Fruit fly (Drosophila melanogaster): Measurements from ENCODE around the gene CG16956.
"Not testable (repeated sequence)": the region's sequence is repeated elsewhere in the genome, so short reads cannot be mapped to it uniquely, and the experiment has no call there.

Gene CG16956

DNA sequence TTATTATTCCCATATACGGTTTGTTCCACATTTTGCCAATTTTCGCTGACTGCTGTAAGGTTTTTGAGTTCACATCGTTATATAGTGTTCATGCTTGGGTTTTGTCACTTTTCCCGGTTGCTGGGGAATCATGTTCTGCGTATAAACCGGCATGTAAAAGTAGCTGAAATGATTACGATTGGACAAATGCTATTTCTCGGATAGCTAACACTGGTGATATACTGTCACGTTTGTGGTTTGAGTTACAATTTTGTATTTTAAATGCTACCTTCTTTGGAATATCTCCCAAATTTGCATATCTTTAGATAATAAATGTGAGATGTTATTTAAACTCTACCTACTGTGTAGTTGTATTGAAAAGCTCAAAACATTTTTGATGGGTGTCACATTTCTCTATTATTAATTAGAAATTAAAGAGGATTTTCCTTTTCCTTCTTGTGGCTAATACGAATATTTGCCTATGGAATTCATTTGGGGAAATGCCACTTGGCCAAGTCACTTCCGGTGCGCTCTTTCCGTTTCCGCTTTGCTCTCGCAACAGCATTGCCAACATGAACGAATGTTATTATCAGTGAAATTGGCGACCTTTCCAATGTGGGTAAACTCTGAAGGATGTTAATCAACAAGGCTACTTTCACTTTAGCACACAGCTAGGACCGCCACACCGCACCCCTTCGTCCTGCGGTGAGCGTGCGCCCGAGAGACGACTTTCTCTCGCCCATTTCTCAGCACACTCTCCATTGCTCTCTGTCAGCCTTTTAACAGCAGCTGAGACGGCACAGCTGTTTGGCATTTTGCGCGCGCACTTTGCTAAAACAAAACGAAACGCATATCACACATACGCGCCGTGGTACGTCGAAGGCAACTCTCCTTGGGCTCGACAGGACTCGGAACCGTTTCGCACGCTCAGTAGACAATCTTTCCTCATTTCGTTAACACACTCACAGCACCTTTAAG lies at the start of gene CG16956, which contains the start of the genes CG42784 and CG43850:
CG16956 (minus strand) TSS at position 51 of the 957 bp plus-strand sequence.
CG42784 (plus strand) TSS at position 907 of the 957 bp plus-strand sequence.
CG43850 (plus strand) TSS at position 907 of the 957 bp plus-strand sequence.
- no peak for TF ChIP-seq CG17801 (GFP tag; optimal IDR thresholded peaks at IDR 0.05; ENCODE audit: partially characterized antibody)

DNA sequence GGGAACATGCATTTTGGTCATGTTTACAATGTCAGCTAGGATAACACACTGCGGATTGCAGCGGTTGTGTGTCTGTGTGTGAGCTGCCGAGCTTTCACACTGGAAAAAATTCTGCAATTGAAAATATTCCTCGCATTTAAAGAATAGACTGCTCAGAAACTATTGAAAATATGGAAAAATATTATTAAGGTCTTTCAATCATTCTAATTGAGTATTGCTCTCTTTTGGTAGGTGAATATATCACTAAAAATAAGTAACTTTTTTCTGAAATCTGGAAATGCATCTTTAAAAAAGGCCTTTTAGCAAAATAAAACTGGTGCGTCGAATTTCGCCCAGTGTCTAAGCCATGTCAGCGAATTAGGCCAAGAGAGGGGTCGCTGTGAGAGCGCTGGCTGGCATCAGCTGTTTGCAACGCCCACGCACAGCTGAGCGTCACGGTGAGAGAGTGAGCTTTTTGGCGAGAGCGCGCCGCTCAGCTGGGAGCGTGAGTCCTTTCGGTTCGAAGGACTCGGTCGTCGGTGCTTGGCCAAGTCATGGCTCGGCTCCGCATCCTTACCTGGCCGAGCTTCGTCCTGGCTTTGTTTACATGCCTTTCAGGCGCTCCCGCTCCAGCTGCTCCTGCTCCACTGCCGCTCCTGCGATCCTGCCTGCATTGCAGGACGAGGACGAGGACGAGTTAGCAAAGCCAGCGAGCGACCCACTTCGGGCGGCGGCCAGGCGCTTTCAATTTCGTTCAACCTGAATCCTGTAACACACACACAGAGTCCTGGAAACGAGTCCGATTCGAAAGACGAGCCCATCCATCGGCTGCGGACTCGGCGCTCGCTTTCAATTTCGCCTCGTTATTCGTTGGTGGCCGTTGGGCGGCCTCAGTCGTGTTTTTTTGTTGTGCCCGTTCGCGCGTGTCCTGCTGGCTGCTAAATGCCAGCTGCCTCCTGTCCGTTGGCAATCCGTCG lies 46.8 kb upstream of the CG16956 start, which contains the start of gene CG46308:
CG46308 (plus strand) TSS at position 864 of the 956 bp plus-strand sequence.
- TF ChIP-seq CG17801 (GFP tag; optimal IDR thresholded peaks at IDR 0.05; ENCODE audit: partially characterized antibody) = no peak

DNA sequence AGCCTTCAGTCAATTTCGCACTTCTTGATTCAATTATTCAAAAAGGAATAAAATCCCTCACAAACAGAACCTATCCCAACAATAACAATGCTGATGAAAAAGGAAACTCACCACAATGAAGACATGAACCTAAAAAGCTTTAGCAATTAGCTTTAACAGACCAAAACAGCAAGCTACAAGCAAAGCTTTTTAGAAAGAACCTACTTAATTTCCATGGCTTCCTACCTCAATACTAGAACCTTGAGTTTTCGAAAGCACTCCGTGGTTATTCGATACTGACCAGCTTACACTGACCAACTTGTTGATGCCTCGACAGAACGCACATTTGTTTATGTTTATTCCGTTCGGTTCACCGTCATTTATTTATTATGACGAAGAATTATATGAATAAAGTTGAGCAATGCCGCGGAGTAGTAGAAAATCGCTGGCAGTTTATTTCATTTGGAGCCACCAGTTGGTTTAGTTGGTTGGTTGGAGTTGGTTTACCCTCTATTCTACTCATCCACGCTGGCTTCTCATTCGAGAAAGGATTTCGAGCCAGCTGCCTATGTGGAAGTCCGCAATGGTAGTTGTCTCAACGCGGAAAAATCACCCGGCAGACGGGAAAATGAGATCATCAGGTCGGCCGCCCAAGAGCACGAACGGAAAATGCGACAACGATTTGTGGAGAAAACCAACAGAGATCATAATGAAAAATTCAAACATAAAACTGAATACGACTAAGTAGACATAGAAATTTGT lies 44.8 kb upstream of the CG16956 start, which contains the start of gene CG42810:
CG42810 (plus strand) TSS at position 691 of the 741 bp plus-strand sequence.
- TF ChIP-seq CG17801 (GFP tag; optimal IDR thresholded peaks at IDR 0.05; ENCODE audit: partially characterized antibody) = no peak

DNA sequence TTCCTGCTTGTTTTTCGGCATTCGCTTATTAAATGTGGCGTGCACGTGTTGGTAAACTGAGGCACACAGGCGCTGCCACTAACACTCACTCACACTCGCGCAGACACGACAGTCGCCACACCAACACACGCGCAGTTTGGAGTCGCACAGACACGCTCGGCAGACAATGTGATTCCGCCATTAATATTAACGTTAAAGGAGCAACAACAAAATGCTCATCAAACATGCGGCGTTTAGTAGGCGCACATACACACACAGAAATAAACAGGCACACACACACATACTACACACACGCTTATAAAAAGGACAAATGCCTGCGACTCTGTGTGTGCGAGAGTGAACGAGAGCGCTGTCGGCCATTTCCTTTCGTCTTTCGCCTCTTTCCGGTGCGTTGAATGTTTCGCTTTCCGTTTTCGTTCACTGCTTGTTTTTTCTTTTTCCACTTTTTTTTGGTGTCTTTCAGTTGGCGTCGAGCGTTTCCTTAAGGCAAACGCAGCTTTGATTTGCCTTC lies 42.7 kb upstream of the CG16956 start, which contains the start of gene CG42809:
CG42809 (plus strand) TSS at position 461 of the 511 bp plus-strand sequence.
- no peak for TF ChIP-seq CG17801 (GFP tag; optimal IDR thresholded peaks at IDR 0.05; ENCODE audit: partially characterized antibody)

DNA sequence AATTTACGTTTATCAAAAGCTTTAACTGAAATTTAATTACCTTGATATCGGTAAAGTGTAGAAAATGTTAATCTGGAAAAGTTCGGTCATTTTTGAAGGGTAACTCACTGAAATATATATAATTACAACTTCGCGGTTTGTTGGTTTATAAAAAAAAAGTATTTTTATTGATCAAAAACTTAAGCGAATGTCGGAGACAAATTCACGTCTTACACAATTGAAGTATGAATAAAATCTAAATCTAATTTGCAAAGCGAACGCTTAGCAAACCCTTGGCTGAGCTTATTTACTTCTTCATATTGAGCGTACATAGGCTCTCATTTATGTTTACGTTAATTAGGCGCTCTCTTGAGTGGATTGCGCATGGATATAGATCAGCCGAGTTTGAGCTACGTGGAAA lies 35.0 kb upstream of the CG16956 start, which contains the start of gene Hsp60D:
Hsp60D (minus strand) TSS at position 101 of the 400 bp plus-strand sequence.
- TF ChIP-seq CG17801 (GFP tag; optimal IDR thresholded peaks at IDR 0.05; ENCODE audit: partially characterized antibody) = not testable (repeated sequence)

DNA sequence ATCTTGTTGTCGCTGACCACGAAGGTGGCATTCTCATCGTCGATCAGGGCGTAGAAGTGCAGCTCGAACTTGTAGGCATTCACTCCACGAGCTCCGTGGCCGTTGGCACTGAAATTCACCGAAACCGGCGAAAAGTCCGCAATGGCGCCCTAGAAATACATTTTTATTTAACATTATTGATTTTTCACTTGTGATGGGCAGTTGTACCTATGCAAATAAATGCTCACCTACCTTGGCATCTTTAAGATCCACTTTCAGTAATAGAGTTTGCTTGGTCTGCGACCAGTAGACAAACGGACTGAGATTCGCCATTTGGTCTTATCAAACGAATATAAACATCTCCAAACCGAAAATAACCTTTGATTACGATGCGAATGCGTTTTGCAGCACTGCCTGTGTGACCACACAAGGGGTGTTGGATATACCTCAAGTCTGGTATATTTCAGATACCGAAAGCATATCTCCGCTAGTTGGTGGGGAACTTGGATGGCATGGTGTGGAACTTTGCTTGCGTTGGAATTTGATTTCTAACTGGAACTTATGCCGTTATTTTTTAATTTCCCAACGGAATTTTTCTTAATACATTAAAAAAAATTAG lies 31.0 kb upstream of the CG16956 start, which contains the start of gene Hacd2:
Hacd2 (minus strand) TSS at position 403 of the 598 bp plus-strand sequence.
- TF ChIP-seq CG17801 (GFP tag; optimal IDR thresholded peaks at IDR 0.05; ENCODE audit: partially characterized antibody) = peak; percentile 21

DNA sequence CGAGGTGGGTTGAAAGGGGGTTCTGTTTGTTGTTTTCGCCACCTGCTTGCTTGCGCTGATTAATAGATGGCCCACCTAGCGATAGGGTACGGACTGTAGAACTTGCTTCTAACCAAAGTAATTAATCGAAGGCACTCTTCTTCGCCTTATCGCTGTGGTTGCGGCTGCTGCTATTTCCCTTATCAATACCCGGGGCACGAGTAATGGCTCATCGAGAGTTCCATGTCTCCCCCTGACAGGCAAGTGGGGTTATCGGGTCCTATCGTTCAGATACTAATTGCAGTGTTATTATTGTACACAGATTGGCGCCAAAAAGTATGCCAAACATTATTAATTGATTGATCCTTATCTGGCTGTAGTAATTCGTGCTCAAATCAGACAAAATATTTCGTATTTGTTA lies 22.4 kb upstream of the CG16956 start:
- no peak for TF ChIP-seq CG17801 (GFP tag; optimal IDR thresholded peaks at IDR 0.05; ENCODE audit: partially characterized antibody)

DNA sequence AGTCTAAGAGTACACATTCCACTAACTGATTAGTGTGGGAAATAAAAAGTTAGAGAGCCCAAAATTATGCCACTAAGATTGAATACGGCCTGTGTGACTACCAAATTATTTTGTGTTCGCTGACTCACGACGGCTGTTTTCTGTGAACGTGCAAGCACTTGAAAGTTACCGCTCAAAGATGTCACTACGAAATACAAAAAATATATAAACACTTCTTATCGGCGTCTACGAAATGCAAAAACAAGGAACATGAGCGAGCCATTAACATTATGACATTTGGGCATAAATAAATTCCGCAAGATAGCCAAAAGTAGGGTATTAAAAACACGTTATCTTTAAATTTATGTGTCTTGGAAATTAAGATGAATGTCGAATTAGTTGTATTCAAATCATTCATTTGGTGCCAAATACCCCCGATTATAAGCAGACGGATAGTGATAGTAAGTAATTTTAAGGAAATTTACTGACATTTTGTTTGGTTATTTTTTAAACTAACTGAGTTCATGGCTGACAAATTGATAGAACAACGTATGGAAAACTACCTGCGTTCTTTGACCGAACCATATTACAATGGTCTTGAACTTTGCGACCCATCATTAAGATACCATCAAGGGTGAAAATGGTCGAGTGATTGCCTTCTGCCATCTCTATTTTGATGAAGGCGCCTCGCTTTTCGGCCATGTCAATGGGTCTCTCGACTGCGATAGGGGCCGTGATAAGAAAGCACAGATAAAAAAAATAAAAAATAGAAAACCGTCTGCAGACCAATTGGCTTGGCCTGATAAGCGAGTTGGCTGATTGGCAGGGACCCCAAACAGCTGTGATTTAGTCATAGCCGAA lies 20.6 kb upstream of the CG16956 start, which contains the start of gene Tehao:
Tehao (plus strand) TSS at position 828 of the 840 bp plus-strand sequence.
- TF ChIP-seq CG17801 (GFP tag; optimal IDR thresholded peaks at IDR 0.05; ENCODE audit: partially characterized antibody) = no peak

DNA sequence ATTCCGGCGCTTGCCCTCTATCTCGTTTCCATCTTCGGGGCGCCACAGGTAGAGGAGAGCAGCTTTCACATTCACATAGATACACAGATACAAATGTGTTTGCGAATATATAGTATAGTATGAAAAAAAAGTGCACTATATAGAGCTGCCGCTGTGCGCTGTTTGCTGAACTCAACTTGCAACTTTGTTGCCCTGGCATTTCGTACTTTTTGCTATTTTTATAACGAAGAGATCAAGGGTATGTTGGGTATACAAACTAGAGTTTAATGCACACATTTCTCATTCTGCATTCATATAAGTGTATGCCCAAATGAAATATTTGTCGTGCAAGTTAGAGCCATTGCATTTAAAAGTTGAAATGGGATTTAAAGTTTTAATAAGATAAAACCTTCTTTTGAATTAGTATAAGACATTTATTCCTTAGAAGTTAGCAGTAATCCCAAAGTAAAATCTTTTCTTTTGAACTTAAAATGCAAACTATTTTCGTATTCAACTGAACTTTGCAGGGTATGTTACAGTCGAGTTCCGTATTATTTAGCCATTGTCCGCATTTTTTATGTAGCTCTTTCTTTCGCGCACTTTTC lies 16.6 kb upstream of the CG16956 start:
- TF ChIP-seq CG17801 (GFP tag; optimal IDR thresholded peaks at IDR 0.05; ENCODE audit: partially characterized antibody) = no peak

DNA sequence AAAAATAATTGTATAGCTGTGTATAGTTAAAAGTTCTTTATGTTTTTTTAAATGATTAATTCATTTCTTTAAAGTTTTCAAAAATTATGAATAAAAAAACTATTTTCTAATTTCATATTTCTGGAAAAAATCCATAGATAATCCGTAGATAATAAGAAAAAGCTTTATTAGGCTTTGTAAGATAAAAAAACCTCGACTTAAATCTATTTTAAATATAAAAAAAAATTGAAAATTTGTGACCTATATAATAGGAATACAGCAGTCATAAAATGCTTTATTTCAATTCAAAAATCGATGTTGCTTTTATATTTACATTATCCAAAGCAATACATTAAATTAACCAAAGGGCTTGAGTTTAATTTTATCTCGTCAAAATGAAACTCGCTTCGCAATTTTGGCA lies 2.2 kb downstream of the CG16956 start, which contains the start of gene Flad2:
Flad2 (plus strand) TSS at position 301 of the 400 bp plus-strand sequence.
- TF ChIP-seq CG17801 (GFP tag; optimal IDR thresholded peaks at IDR 0.05; ENCODE audit: partially characterized antibody) = no peak

DNA sequence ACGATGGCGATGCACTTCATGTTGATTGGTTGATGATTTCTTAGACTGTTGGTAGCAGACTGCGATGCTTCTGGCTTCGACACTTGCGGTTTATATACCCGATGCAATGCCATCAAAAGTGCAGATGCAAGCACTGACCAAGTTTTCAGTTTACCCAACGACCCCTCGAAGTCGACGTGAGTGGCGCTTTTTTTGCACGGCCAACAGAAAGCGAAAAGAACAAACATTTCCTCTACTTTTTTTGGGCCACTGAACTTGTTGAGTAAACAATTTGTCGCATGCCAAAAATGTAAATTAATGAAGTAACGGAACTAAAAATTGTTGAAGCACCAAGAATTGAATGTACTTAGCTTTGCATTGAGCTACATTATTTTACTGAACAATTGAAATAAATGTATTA lies 2.8 kb downstream of the CG16956 start, which contains the start of gene Vm34Ca:
Vm34Ca (minus strand) TSS at position 66 of the 400 bp plus-strand sequence.
- TF ChIP-seq CG17801 (GFP tag; optimal IDR thresholded peaks at IDR 0.05; ENCODE audit: partially characterized antibody) = peak; percentile 68

DNA sequence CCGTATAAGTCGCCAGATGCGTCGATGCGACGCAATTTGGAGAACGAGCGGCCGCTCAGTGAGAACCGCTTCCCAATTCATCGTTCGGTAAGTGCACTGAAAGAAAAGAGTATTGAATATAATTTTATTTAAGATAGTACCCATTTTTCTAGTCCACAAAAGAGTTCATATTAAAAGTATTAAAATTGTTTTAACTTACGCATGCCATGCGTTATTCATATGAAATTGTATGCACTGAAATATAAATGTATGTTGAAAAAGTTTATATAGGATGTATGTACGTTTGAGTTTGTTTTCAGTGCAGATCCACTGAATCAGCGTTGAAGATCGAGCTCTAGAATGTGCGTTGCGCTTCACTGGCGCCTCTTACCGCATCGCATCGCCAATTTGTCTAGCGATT lies 14.8 kb downstream of the CG16956 start:
- peak; percentile 75 for TF ChIP-seq CG17801 (GFP tag; optimal IDR thresholded peaks at IDR 0.05; ENCODE audit: partially characterized antibody)
